Worm (Caenorhabditis elegans): ENCODE data around the gene hrg-5.

Gene hrg-5

DNA sequence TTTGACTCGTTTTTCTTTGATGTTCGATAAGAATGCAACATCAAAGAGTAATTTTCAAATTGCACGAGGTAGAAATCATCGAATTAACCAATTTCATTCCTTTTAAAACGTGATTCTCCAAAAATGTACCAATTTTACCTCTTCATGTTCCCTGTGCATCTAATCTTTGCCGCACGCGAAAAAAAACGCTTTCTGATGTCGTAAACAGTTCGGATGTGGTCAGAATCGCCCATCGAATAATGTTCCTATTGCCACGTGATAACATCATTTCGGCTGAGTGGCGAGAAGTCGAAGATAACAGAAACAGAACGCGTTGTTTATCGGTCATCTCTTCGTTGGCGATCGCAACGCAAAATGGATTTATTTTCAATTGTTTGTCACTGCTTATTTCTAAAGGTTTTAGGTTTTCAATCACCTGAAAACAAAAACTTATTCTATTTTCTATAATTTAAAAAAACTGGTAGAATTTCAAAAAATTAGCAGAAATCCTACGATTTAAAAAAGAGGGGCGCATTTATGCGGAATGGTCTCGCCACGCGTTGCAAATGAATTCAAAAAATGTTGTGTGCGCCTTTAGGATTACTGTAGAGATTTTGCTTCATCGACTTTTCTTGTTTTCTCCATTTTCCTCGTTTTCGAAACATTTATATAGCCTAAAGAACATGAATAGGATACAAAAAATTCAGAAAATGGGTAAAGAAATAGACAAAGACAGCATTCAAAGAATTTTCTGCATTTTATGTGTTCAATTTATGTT is 7.5 kb downstream of the hrg-5 start, which contains the start of gene mogs-1 (continued):
- TF ChIP-seq skn-1 (tag; optimal IDR thresholded peaks at IDR 0.05), result no peak
- TF ChIP-seq nhr-20 (tag; optimal IDR thresholded peaks at IDR 0.05), result peak; percentile 62
- TF ChIP-seq Y116A8C.19 (tag; optimal IDR thresholded peaks at IDR 0.05; ENCODE audit: borderline replicate concordance), result no peak
- TF ChIP-seq lin-35 (GFP tag; optimal IDR thresholded peaks at IDR 0.05), result peak in 1 of 2 experiments; percentile 39
- TF ChIP-seq elt-3 (tag; optimal IDR thresholded peaks at IDR 0.05), result peak in 1 of 6 experiments; percentile 72
- peak; percentile 51 for TF ChIP-seq nhr-71 (tag; optimal IDR thresholded peaks at IDR 0.05)
- TF ChIP-seq fkh-4 (tag; optimal IDR thresholded peaks at IDR 0.05; ENCODE audit: borderline replicate concordance), result no peak
- TF ChIP-seq blmp-1 (tag; optimal IDR thresholded peaks at IDR 0.05), result peak; percentile 73
- TF ChIP-seq dsc-1 (tag; optimal IDR thresholded peaks at IDR 0.05), result no peak
- TF ChIP-seq pag-3 (tag; optimal IDR thresholded peaks at IDR 0.05; ENCODE audit: borderline replicate concordance, insufficient read depth), result no peak
- no peak for TF ChIP-seq ces-1 (GFP tag; optimal IDR thresholded peaks at IDR 0.05)
- no peak for TF ChIP-seq ceh-82 (tag; optimal IDR thresholded peaks at IDR 0.05)
- TF ChIP-seq efl-1 (optimal IDR thresholded peaks at IDR 0.05), result no peak
- TF ChIP-seq efl-1 (GFP tag; optimal IDR thresholded peaks at IDR 0.05 in 1 of 2), result peak in 1 of 2 experiments; percentile 60
- TF ChIP-seq ets-5 (GFP tag; IDR thresholded peaks at IDR 0.05), result no peak

DNA sequence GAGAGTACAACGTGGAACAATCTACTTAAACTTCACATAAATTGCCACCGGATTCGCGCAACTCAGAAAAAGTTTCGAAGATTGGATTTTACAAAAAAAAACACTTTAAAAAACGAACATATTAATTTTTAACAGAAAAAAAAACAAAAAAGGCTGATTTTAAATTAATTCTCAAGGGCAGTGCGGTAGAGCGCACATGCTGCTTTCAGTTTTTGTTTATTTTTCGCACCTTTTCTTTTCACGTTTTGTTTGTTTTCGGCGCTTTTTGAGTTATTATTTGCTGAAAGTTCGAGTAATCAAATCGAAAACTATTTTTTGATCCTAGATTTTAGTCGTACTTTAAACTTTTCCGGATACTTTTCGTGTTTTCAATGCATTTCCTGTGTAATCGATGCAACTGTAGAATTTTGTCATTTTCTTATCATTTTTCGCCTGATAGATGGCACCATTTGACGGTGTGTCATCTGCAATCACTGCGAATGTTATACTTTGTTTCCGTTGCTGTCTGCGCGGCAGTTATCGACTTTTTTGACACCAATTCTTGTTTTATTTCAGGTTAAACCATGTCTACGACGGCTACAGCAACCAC is 9.2 kb downstream of the hrg-5 start, which contains the start of gene F13H10.8:
F13H10.8 (plus strand) TSS at position 556 of the 589 bp plus-strand sequence.
- peak; percentile 22 for TF ChIP-seq pag-3 (tag; optimal IDR thresholded peaks at IDR 0.05; ENCODE audit: borderline replicate concordance, insufficient read depth)
- peak in 1 of 3 experiments; percentile 21 for TF ChIP-seq ceh-82 (tag; optimal IDR thresholded peaks at IDR 0.05)
- no peak for TF ChIP-seq pqm-1 (tag; optimal IDR thresholded peaks at IDR 0.05)
- peak; percentile 40 for TF ChIP-seq nhr-71 (tag; optimal IDR thresholded peaks at IDR 0.05)
- TF ChIP-seq ztf-4 (tag; optimal IDR thresholded peaks at IDR 0.05), result no peak
- TF ChIP-seq lsy-2 (tag; optimal IDR thresholded peaks at IDR 0.05), result peak; percentile 9 to 50
- peak; percentile 65 for TF ChIP-seq mep-1 (tag; optimal IDR thresholded peaks at IDR 0.05)
- TF ChIP-seq nhr-85 (tag), result peak; percentile 29
- TF ChIP-seq lin-13 (GFP tag; optimal IDR thresholded peaks at IDR 0.05), result no peak
- TF ChIP-seq lin-39 (tag; optimal IDR thresholded peaks at IDR 0.05), result no peak
- peak; percentile 31 for TF ChIP-seq xbp-1 (tag; optimal IDR thresholded peaks at IDR 0.05)
- TF ChIP-seq C16A3.4 (tag; optimal IDR thresholded peaks at IDR 0.05), result peak; percentile 10
- no peak for TF ChIP-seq C34B4.2 (tag; optimal IDR thresholded peaks at IDR 0.05)
- peak; percentile 1 for TF ChIP-seq nhr-77 (tag; optimal IDR thresholded peaks at IDR 0.05)
- peak; percentile 60 for TF ChIP-seq tbx-2 (tag; optimal IDR thresholded peaks at IDR 0.05)
- TF ChIP-seq blmp-1 (tag; optimal IDR thresholded peaks at IDR 0.05), result peak; percentile 41
- no peak for TF ChIP-seq alr-1 (tag; optimal IDR thresholded peaks at IDR 0.05; ENCODE audit: borderline replicate concordance)
- TF ChIP-seq efl-1 (optimal IDR thresholded peaks at IDR 0.05), result peak; percentile 24 to 26
- TF ChIP-seq efl-1 (GFP tag; optimal IDR thresholded peaks at IDR 0.05 in 1 of 2), result peak; percentile 31 to 40
- no peak for TF ChIP-seq hlh-4 (tag; optimal IDR thresholded peaks at IDR 0.05)
- TF ChIP-seq swsn-7 (tag; optimal IDR thresholded peaks at IDR 0.05), result peak; percentile 19
- no peak for TF ChIP-seq mab-9 (GFP tag; IDR thresholded peaks at IDR 0.05)
- peak in 1 of 2 experiments; percentile 1 for TF ChIP-seq mdl-1 (tag; optimal IDR thresholded peaks at IDR 0.05)
- no peak for TF ChIP-seq aly-2 (tag; optimal IDR thresholded peaks at IDR 0.05)
- peak; percentile 68 for TF ChIP-seq lin-14 (GFP tag; optimal IDR thresholded peaks at IDR 0.05)
- peak; percentile 19 to 48 (median 20) for TF ChIP-seq dpl-1 (GFP tag; optimal IDR thresholded peaks at IDR 0.05)
- TF ChIP-seq nhr-20 (tag; optimal IDR thresholded peaks at IDR 0.05), result peak; percentile 54
- peak; percentile 24 for TF ChIP-seq nhr-47 (tag; optimal IDR thresholded peaks at IDR 0.05)
- TF ChIP-seq snu-23 (GFP tag; optimal IDR thresholded peaks at IDR 0.05), result peak; percentile 31
- TF ChIP-seq lin-35 (GFP tag; optimal IDR thresholded peaks at IDR 0.05), result peak; percentile 36 to 38
- peak; percentile 26 for TF ChIP-seq elt-2 (tag; optimal IDR thresholded peaks at IDR 0.05)
- TF ChIP-seq sup-37 (GFP tag; optimal IDR thresholded peaks at IDR 0.05), result no peak
- peak; percentile 24 for TF ChIP-seq snpc-4 (tag; optimal IDR thresholded peaks at IDR 0.05)
- TF ChIP-seq lin-15B (tag; optimal IDR thresholded peaks at IDR 0.05), result peak; percentile 18
- TF ChIP-seq ets-5 (GFP tag; IDR thresholded peaks at IDR 0.05), result no peak
- TF ChIP-seq fkh-10 (GFP tag; optimal IDR thresholded peaks at IDR 0.05), result no peak
- TF ChIP-seq hpl-2 (GFP tag; optimal IDR thresholded peaks at IDR 0.05), result no peak
